Worm (Caenorhabditis elegans) whole organism, young adult: ENCODE measurements around the gene T05E12.6.

Experiments
- F52B5.7 ChIP-seq: sonication (generic microtip); optimal IDR thresholded peaks from 2 replicates; lab custom pipeline; 2016; ENCODE audit warnings: mild to moderate bottlenecking, missing genetic modification characterization, missing compliant biosample characterization
- K11D2.4 ChIP-seq: fragments of 200-800 bp; sonication (Bioruptor generic); IDR thresholded peaks from 2 replicates; pipeline ENCODE4 v1.3.6; 2022; ENCODE audit warnings: missing genetic modification reagents, missing genetic modification characterization, missing compliant biosample characterization
- K12H6.12 ChIP-seq: fragments of 200-800 bp; sonication (Bioruptor generic); optimal IDR thresholded peaks from 2 replicates; lab custom pipeline; 2018; ENCODE audit warnings: mild to moderate bottlenecking, missing genetic modification characterization, missing compliant biosample characterization
- Y53G8AR.9 ChIP-seq: fragments of 200-800 bp; sonication (Bioruptor generic); conservative IDR thresholded peaks from 2 replicates; pipeline ENCODE4 v1.3.6; 2022; ENCODE audit warnings: missing genetic modification reagents, missing genetic modification characterization, missing compliant biosample characterization
- Y56A3A.18 ChIP-seq: fragments of 200-800 bp; sonication (Bioruptor generic); IDR thresholded peaks from 2 replicates; pipeline ENCODE4 v1.3.6; 2022; ENCODE audit warnings: missing genetic modification reagents, missing genetic modification characterization, missing compliant biosample characterization
- aptf-2 ChIP-seq: fragments of 200-800 bp; sonication (Bioruptor generic); conservative IDR thresholded peaks from 2 replicates; pipeline ENCODE4 v1.3.6; 2022; ENCODE audit warnings: missing genetic modification reagents, missing genetic modification characterization, missing compliant biosample characterization
- atf-7 ChIP-seq: sonication (generic microtip); optimal IDR thresholded peaks from 2 replicates; lab custom pipeline; 2017; ENCODE audit warnings: mild to moderate bottlenecking, missing genetic modification characterization, missing compliant biosample characterization
- cebp-1 ChIP-seq, 2 experiments: fragments of 200-800 bp in 1 of 2; sonication (Bioruptor generic) in 1 of 2; sonication (generic microtip) in 1 of 2; IDR thresholded peaks in 1 of 2; optimal IDR thresholded peaks in 1 of 2; 2 replicates each; pipeline versions ENCODE4 v1.3.6 to Lab custom; 2017 to 2022; ENCODE audit warnings: missing compliant biosample characterization in 2 of 2, missing genetic modification characterization in 2 of 2, mild to moderate bottlenecking in 1 of 2, missing genetic modification reagents in 1 of 2, moderate library complexity in 1 of 2
- chd-7 ChIP-seq: sonication (generic microtip); optimal IDR thresholded peaks from 2 replicates; lab custom pipeline; 2016; ENCODE audit warnings: mild to moderate bottlenecking, missing genetic modification characterization, moderate library complexity, missing compliant biosample characterization
- him-1 ChIP-seq: sonication (generic microtip); optimal IDR thresholded peaks from 2 replicates; lab custom pipeline; 2016; ENCODE audit warnings: missing genotype, missing genetic modification reagents, missing genetic modification characterization, missing compliant biosample characterization
- lin-35 ChIP-seq, 3 experiments: fragments of 150-350 bp in 2 of 3; sonication (generic microtip) in 1 of 3; optimal IDR thresholded peaks; 2 replicates each; lab custom pipeline; 2014 to 2018; ENCODE audit warnings: missing biosample characterization in 3 of 3, missing genetic modification characterization in 3 of 3, missing genetic modification reagents in 3 of 3
- lin-40 ChIP-seq: sonication (generic microtip); optimal IDR thresholded peaks from 2 replicates; lab custom pipeline; 2016; ENCODE audit warnings: missing genetic modification characterization, mild to moderate bottlenecking, missing compliant biosample characterization, missing genotype, missing genetic modification reagents
- lin-54 ChIP-seq: fragments of 200-800 bp; sonication (Bioruptor generic); optimal IDR thresholded peaks from 2 replicates; lab custom pipeline; 2018; ENCODE audit warnings: mild to moderate bottlenecking, missing genetic modification characterization, missing compliant biosample characterization
- lir-1 ChIP-seq: fragments of 200-800 bp; sonication (Bioruptor generic); conservative IDR thresholded peaks from 2 replicates; pipeline ENCODE4 v1.3.6; 2022; ENCODE audit warnings: missing genetic modification reagents, missing genetic modification characterization, missing compliant biosample characterization
- madf-3 ChIP-seq: fragments of 200-800 bp; sonication (Bioruptor generic); IDR thresholded peaks from 2 replicates; pipeline ENCODE4 v1.3.6; 2022; ENCODE audit warnings: missing genetic modification reagents, missing genetic modification characterization, missing compliant biosample characterization
- madf-6 ChIP-seq: fragments of 200-800 bp; sonication (Bioruptor generic); IDR thresholded peaks from 2 replicates; pipeline ENCODE4 v1.3.6; 2022; ENCODE audit warnings: missing genetic modification reagents, missing genetic modification characterization, missing compliant biosample characterization
- madf-8 ChIP-seq: fragments of 200-800 bp; sonication (Bioruptor generic); conservative IDR thresholded peaks from 2 replicates; pipeline ENCODE4 v1.3.6; 2022; ENCODE audit warnings: missing genetic modification reagents, missing genetic modification characterization, missing compliant biosample characterization
- mel-28 ChIP-seq: sonication (generic microtip); optimal IDR thresholded peaks from 2 replicates; lab custom pipeline; 2016; ENCODE audit warnings: borderline replicate concordance, mild to moderate bottlenecking, missing genetic modification characterization, missing compliant biosample characterization
- mes-4 ChIP-seq: sonication (generic microtip); optimal IDR thresholded peaks from 2 replicates; lab custom pipeline; 2016; ENCODE audit warnings: missing genotype, missing genetic modification characterization, missing compliant biosample characterization
- nhr-80 ChIP-seq: sonication (generic microtip); optimal IDR thresholded peaks from 2 replicates; lab custom pipeline; 2016; ENCODE audit warnings: missing genetic modification characterization, missing compliant biosample characterization
- pbrm-1 ChIP-seq: fragments of 200-800 bp; sonication (Bioruptor generic); IDR thresholded peaks from 2 replicates; pipeline ENCODE4 v1.3.6; 2022; ENCODE audit warnings: missing genetic modification reagents, missing genetic modification characterization, missing compliant biosample characterization
- sdz-38 ChIP-seq: sonication (generic microtip); optimal IDR thresholded peaks from 2 replicates; lab custom pipeline; 2016; ENCODE audit warnings: missing genotype, missing genetic modification characterization, missing compliant biosample characterization
- sptf-2 ChIP-seq: fragments of 200-800 bp; sonication (Bioruptor generic); optimal IDR thresholded peaks from 2 replicates; lab custom pipeline; 2018; ENCODE audit warnings: mild to moderate bottlenecking, missing genetic modification characterization, missing compliant biosample characterization
- tbx-9 ChIP-seq: sonication (generic microtip); optimal IDR thresholded peaks from 2 replicates; lab custom pipeline; 2016; ENCODE audit warnings: borderline replicate concordance, missing genetic modification characterization, inconsistent platforms, missing compliant biosample characterization
- ztf-26 ChIP-seq: sonication (generic microtip); optimal IDR thresholded peaks from 2 replicates; lab custom pipeline; 2017; ENCODE audit warnings: missing genetic modification characterization, missing compliant biosample characterization
- ztf-3 ChIP-seq: fragments of 200-800 bp; sonication (Bioruptor generic); optimal IDR thresholded peaks from 2 replicates; lab custom pipeline; 2018; ENCODE audit warnings: mild to moderate bottlenecking, missing genetic modification characterization, missing compliant biosample characterization

Gene T05E12.6

DNA sequence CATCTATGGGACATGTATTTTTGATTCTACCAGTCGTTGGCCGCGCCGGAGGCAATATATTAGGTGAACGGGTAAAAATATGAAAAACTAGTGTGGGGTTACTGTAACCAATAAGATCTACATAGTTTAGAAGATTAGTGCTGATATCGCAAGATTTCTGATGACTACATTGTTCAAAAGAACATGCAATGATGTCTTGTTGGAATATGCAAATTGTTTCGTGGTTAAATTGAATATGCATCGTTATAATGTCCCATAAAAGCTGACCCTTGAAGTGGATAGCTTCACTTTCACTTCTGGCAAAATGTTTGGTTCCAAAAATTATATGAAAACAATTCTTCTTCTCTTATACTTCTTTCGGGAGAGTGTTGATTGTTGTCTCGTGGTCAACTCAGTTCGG lies 44.7 kb downstream of the T05E12.6 start, which contains the start of gene F28B1.2:
F28B1.2 (plus strand) TSS at position 301 of the 400 bp plus-strand sequence.
- no peak for TF ChIP-seq lir-1
- TF ChIP-seq mel-28 (tag; lab: Kevin White, UChicago): no peak
- TF ChIP-seq K11D2.4 (GFP tag; lab: Robert Waterston, UW): no peak
- no peak for TF ChIP-seq sptf-2
- no peak for TF ChIP-seq lin-35 (GFP tag; optimal IDR thresholded peaks at IDR 0.05; lab: Kevin White, UChicago)
- TF ChIP-seq ztf-26 (tag; lab: Kevin White, UChicago): no peak
- TF ChIP-seq nhr-80 (tag; lab: Kevin White, UChicago): no peak
- TF ChIP-seq Y56A3A.18 (GFP tag; lab: Robert Waterston, UW): no peak
- TF ChIP-seq tbx-9: no peak
- TF ChIP-seq him-1 (tag; lab: Kevin White, UChicago): no peak
- no peak for TF ChIP-seq Y53G8AR.9 (GFP tag; lab: Robert Waterston, UW)
- no peak for TF ChIP-seq aptf-2 (GFP tag; lab: Robert Waterston, UW)

DNA sequence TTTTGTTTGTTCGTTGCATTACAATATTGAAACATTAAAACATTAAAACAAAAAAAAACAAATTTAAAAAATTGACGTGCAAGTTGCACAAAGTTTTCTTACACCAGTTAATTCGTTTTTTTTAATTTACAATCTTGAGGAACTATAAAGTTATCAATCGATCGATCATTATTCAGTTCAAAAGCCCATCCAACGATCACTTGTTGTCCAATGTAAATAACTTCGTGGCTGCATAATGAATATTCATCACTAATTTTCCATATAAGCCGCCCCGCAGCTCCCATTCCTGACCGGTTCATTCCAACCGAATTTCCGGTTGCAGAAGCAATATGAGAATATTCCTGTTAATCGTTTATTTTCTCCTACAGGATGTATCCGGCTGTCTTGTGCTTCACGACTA lies 47.0 kb downstream of the T05E12.6 start, which contains the start of gene hpo-33:
hpo-33 (plus strand) TSS at position 301 of the 400 bp plus-strand sequence.
- no peak for TF ChIP-seq lin-40
- TF ChIP-seq sdz-38 (tag; lab: Kevin White, UChicago): no peak
- TF ChIP-seq atf-7: no peak
- TF ChIP-seq, all 124 proteins: peak for 0

DNA sequence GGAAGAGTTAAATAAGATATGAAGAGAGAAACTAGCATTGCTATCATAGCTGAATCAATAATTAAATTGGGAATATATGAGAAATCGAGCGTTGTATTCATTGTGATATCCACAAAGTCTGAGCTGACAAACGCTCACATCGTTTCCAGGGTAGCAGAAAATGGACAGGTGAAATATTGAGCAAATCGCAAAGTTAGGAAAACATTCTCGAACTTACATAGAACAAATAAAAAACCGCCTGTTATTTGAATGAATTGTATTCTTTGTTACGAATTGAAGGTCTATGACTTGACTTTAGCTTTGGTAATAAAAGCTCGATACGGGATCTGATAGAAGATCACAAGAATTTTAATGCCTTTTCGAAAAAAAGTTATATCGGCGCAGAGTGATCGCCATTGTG lies 53.4 kb downstream of the T05E12.6 start, which contains the start of gene srz-94:
srz-94 (minus strand) TSS at position 101 of the 400 bp plus-strand sequence.
- TF ChIP-seq cebp-1 (GFP tag; IDR thresholded peaks at IDR 0.05; lab: Robert Waterston, UW): no peak
- no peak for TF ChIP-seq cebp-1 (tag; optimal IDR thresholded peaks at IDR 0.05; lab: Kevin White, UChicago)
- no peak for TF ChIP-seq mes-4 (tag; lab: Kevin White, UChicago)
- TF ChIP-seq madf-3 (GFP tag; lab: Robert Waterston, UW): no peak
- no peak for TF ChIP-seq pbrm-1
- no peak for TF ChIP-seq madf-8
- TF ChIP-seq chd-7 (tag; lab: Kevin White, UChicago): no peak
- no peak for TF ChIP-seq ztf-3 (GFP tag; lab: Kevin White, UChicago)
- TF ChIP-seq madf-6 (GFP tag; lab: Robert Waterston, UW): no peak
- TF ChIP-seq K12H6.12: no peak
- no peak for TF ChIP-seq Y56A3A.18 (GFP tag; lab: Robert Waterston, UW)
- no peak for TF ChIP-seq F52B5.7
- TF ChIP-seq lin-54: no peak
- TF ChIP-seq, all 124 proteins: peak for 0
